Worm (Caenorhabditis elegans) whole organism, late embryonic: ENCODE measurements around the gene B0280.9.

Source experiments
- C08G9.2 ChIP-seq: sonication (generic microtip); optimal IDR thresholded peaks from 2 replicates; lab custom pipeline; 2016; ENCODE audit warnings: mild to moderate bottlenecking, missing genetic modification characterization, moderate library complexity, missing compliant biosample characterization
- C38D4.7 ChIP-seq: fragments of 200-800 bp; sonication (Bioruptor generic); optimal IDR thresholded peaks from 2 replicates; lab custom pipeline; 2018; ENCODE audit warnings: mild to moderate bottlenecking, missing genetic modification characterization, moderate library complexity, missing compliant biosample characterization
- F13H6.1 ChIP-seq: sonication (generic microtip); optimal IDR thresholded peaks from 2 replicates; lab custom pipeline; 2016; ENCODE audit warnings: missing genetic modification characterization, missing compliant biosample characterization
- K02D7.2 ChIP-seq: sonication (generic microtip); optimal IDR thresholded peaks from 2 replicates; lab custom pipeline; 2017; ENCODE audit warnings: mild to moderate bottlenecking, missing genetic modification characterization, missing compliant biosample characterization
- Y22D7AL.16 ChIP-seq: sonication (generic microtip); optimal IDR thresholded peaks from 2 replicates; lab custom pipeline; 2016; ENCODE audit warnings: missing genetic modification characterization, missing compliant biosample characterization
- ama-1 ChIP-seq: fragments of 150-350 bp; optimal IDR thresholded peaks from 2 replicates; lab custom pipeline; 2014
- ceh-18 ChIP-seq: sonication (generic microtip); optimal IDR thresholded peaks from 2 replicates; lab custom pipeline; 2016; ENCODE audit warnings: missing genetic modification characterization, missing compliant biosample characterization
- ceh-2 ChIP-seq: sonication (generic microtip); optimal IDR thresholded peaks from 2 replicates; lab custom pipeline; 2016; ENCODE audit warnings: missing genotype, missing genetic modification characterization, missing compliant biosample characterization
- che-1 ChIP-seq: sonication (generic microtip); optimal IDR thresholded peaks from 2 replicates; lab custom pipeline; 2016; ENCODE audit warnings: mild to moderate bottlenecking, missing genetic modification characterization, missing compliant biosample characterization
- dmd-4 ChIP-seq: sonication (generic microtip); optimal IDR thresholded peaks from 2 replicates; lab custom pipeline; 2016; ENCODE audit warnings: borderline replicate concordance, missing genetic modification characterization, missing compliant biosample characterization
- dve-1 ChIP-seq: sonication (generic microtip); optimal IDR thresholded peaks from 2 replicates; lab custom pipeline; 2017; ENCODE audit warnings: antibody characterized with exemption, mild to moderate bottlenecking, missing genetic modification characterization, missing compliant biosample characterization
- elt-4 ChIP-seq: sonication (generic microtip); optimal IDR thresholded peaks from 2 replicates; lab custom pipeline; 2016; ENCODE audit warnings: missing genetic modification characterization, missing compliant biosample characterization
- fkh-10 ChIP-seq: fragments of 150-350 bp; optimal IDR thresholded peaks from 2 replicates; lab custom pipeline; 2014; ENCODE audit warnings: missing biosample characterization, missing genetic modification reagents, missing genetic modification characterization
- gmeb-2 ChIP-seq: sonication (generic microtip); optimal IDR thresholded peaks from 2 replicates; lab custom pipeline; 2016; ENCODE audit warnings: missing genetic modification characterization, inconsistent platforms, missing compliant biosample characterization
- hlh-13 ChIP-seq: fragments of 200-800 bp; sonication (Bioruptor generic); optimal IDR thresholded peaks from 2 replicates; lab custom pipeline; 2018; ENCODE audit warnings: mild to moderate bottlenecking, missing genetic modification characterization, missing compliant biosample characterization
- hlh-15 ChIP-seq: sonication (generic microtip); optimal IDR thresholded peaks from 2 replicates; lab custom pipeline; 2016; ENCODE audit warnings: missing genetic modification characterization, missing compliant biosample characterization
- hlh-30 ChIP-seq: sonication (generic microtip); optimal IDR thresholded peaks from 2 replicates; lab custom pipeline; 2017; ENCODE audit warnings: antibody characterized with exemption, missing genetic modification characterization, missing compliant biosample characterization; ENCODE audit not compliant: insufficient read depth
- hlh-8 ChIP-seq: sonication (generic microtip); optimal IDR thresholded peaks from 2 replicates; lab custom pipeline; 2016; ENCODE audit warnings: missing genotype, missing genetic modification characterization, missing compliant biosample characterization
- lin-11 ChIP-seq: fragments of 200-800 bp; sonication (Bioruptor generic); optimal IDR thresholded peaks from 2 replicates; lab custom pipeline; 2018; ENCODE audit warnings: mild to moderate bottlenecking, missing genetic modification characterization, missing compliant biosample characterization
- mec-3 ChIP-seq: sonication (generic microtip); optimal IDR thresholded peaks from 2 replicates; lab custom pipeline; 2016; ENCODE audit warnings: borderline replicate concordance, missing genetic modification characterization, missing compliant biosample characterization
- nfya-1 ChIP-seq: sonication (generic microtip); optimal IDR thresholded peaks from 2 replicates; lab custom pipeline; 2017; ENCODE audit warnings: missing genetic modification characterization, mild to moderate bottlenecking, missing compliant biosample characterization, antibody characterized with exemption, moderate library complexity
- nhr-11 ChIP-seq: fragments of 150-350 bp; optimal IDR thresholded peaks from 2 replicates; lab custom pipeline; 2014; ENCODE audit warnings: missing biosample characterization, missing genetic modification characterization
- pag-3 ChIP-seq: sonication (generic microtip); optimal IDR thresholded peaks from 2 replicates; lab custom pipeline; 2016; ENCODE audit warnings: missing compliant biosample characterization, missing genetic modification characterization, borderline replicate concordance
- pat-9 ChIP-seq: fragments of 200-800 bp; sonication (Bioruptor generic); optimal IDR thresholded peaks from 2 replicates; lab custom pipeline; 2018; ENCODE audit warnings: mild to moderate bottlenecking, missing genetic modification characterization, moderate library complexity, missing compliant biosample characterization
- pax-1 ChIP-seq: fragments of 150-350 bp; optimal IDR thresholded peaks from 2 replicates; lab custom pipeline; 2014; ENCODE audit warnings: missing biosample characterization, missing genetic modification characterization
- pha-2 ChIP-seq: sonication (generic microtip); optimal IDR thresholded peaks from 2 replicates; lab custom pipeline; 2017; ENCODE audit warnings: mild to moderate bottlenecking, missing genetic modification characterization, missing compliant biosample characterization
- pros-1 ChIP-seq: fragments of 150-350 bp; optimal IDR thresholded peaks from 2 replicates; lab custom pipeline; 2014; ENCODE audit warnings: missing biosample characterization, missing genetic modification reagents, missing genetic modification characterization
- ref-2 ChIP-seq: sonication (generic microtip); optimal IDR thresholded peaks from 2 replicates; lab custom pipeline; 2016; ENCODE audit warnings: missing genetic modification characterization, missing compliant biosample characterization
- rnt-1 ChIP-seq: sonication (generic microtip); optimal IDR thresholded peaks from 2 replicates; lab custom pipeline; 2016; ENCODE audit warnings: missing genetic modification characterization, missing compliant biosample characterization
- syd-9 ChIP-seq: sonication (generic microtip); optimal IDR thresholded peaks from 2 replicates; lab custom pipeline; 2016; ENCODE audit warnings: mild to moderate bottlenecking, missing genetic modification characterization, moderate library complexity, missing compliant biosample characterization
- unc-3 ChIP-seq, 2 experiments: fragments of 200-800 bp in 1 of 2; sonication (Bioruptor generic) in 1 of 2; sonication (generic microtip) in 1 of 2; conservative IDR thresholded peaks in 1 of 2; optimal IDR thresholded peaks in 1 of 2; 2 replicates each; pipeline versions ENCODE4 v1.3.6 to Lab custom; 2016 to 2022; ENCODE audit warnings: missing compliant biosample characterization in 2 of 2, missing genetic modification characterization in 2 of 2, missing genetic modification reagents in 1 of 2
- unc-55 ChIP-seq: sonication (generic microtip); optimal IDR thresholded peaks from 2 replicates; lab custom pipeline; 2017; ENCODE audit warnings: missing biosample characterization, missing genetic modification reagents, missing genetic modification characterization

B0280.9 gene

DNA sequence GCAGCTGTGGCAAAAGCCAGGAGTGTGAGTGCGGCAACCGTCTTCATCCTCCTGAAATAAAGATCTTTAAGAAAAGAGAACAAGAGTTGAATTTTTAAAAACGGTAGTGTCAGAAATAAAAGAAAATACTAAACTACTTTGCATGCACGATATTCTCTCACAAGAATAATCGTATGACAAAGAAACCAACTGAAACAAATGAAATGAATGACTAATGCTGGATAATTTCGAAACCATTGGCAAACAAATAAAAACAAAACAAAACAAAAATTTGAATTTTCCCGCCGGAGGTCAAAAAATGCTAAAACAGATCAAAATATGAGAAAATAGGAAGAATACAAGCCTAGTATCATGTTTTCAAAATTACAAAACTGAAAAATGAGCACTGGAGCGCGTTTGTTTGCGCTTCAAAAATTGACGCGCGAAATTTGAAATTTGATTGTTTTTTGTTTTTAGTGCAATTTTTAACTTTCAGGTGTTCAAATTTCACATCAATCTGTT, 18.7 kb downstream of the B0280.9 start, which contains the start of gene cpg-2:
TSS of gene cpg-2 (minus strand) at position 51 of the 501 bp plus-strand sequence.
- TF ChIP-seq unc-55 (GFP tag; lab: Kevin White, UChicago), result no peak
- TF ChIP-seq elt-4 (tag; lab: Kevin White, UChicago), result no peak
- no peak for TF ChIP-seq ceh-18 (tag; lab: Kevin White, UChicago)
- TF ChIP-seq mec-3 (tag; lab: Kevin White, UChicago), result no peak
- TF ChIP-seq ama-1 (lab: Kevin White, UChicago), result no peak
- TF ChIP-seq hlh-30 (tag; lab: Kevin White, UChicago), result no peak
- TF ChIP-seq pha-2 (tag; lab: Kevin White, UChicago), result no peak
- TF ChIP-seq, all 69 proteins: peak for 0

DNA sequence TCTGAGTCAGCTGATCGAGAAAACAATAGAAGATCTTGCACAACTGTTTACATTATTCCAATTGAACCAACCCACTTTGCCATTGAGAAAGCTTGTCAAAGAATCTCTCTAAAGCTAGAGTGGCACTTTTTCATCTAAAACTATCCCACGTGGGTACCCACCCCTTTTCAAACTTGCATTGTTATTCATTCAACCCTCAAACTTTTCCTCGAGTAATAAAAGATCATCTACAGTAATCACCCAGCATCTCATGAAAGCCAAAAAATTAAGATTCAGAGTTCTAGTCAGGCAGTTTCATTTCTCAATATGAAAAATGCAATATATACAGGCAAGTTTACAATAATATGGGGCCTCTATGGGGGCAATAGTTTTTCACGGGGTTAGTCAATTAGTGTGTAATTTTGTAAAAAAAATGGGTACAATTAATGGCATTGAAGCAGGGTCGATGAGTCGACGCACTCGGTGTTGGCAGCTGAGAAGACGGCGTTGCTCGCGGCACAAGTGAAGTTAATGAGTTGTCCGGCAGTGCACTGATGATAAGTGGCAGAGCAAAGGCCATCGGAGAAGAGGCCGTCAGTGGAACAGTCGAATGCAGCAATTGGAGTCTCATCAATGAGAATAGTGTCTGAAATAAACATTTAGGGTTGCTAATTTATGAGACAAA, 20.7 kb downstream of the B0280.9 start:
- no peak for TF ChIP-seq dve-1
- no peak for TF ChIP-seq ama-1 (lab: Kevin White, UChicago)
- no peak for TF ChIP-seq mec-3 (tag; lab: Kevin White, UChicago)
- TF ChIP-seq pag-3 (tag; lab: Kevin White, UChicago), result no peak
- no peak for TF ChIP-seq nhr-11 (tag; lab: Kevin White, UChicago)
- no peak for TF ChIP-seq rnt-1

DNA sequence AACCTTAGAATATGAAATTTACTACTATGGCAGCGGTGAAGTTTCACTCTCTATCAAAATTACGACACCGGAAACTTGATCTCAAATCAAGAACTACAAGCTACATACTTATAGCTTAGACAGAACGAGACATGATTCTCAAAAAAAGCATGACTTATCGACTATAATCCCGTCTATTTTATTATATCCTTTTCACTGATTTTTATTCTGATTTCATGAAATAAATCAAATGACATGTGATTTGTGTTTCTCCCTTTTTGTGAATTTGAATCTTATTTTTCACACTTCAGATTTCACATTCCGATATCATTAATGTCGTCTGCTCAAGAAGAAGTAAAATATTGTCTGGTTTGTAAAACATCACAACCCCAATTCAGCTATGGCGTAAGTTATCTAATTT, 22.7 kb downstream of the B0280.9 start, which contains the start of gene ZK418.11:
TSS of gene ZK418.11 (plus strand) at position 289 of the 400 bp plus-strand sequence.
- no peak for TF ChIP-seq Y22D7AL.16
- no peak for TF ChIP-seq pax-1
- TF ChIP-seq C08G9.2 (tag; lab: Kevin White, UChicago), result no peak
- TF ChIP-seq gmeb-2 (tag; lab: Kevin White, UChicago), result no peak

DNA sequence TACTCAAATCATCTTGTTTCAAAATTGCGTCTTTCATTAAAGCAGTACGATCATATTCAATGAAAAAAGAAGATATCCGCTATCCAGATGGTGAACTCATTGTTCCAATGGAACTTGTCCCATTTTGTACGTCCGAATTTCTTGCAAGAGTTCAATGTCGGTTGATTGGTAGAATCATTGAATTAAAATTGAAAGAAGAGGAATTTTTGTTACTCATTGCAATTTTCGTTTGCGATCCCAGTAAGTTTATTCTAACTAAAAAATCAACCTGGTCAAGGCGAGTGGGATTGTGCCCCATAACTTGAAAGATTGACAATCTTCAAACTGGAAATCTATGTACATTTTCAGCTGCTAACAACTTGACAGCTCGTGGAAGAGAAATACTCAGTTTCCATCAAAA, 26.2 kb downstream of the B0280.9 start:
- TF ChIP-seq hlh-13 (no peak), syd-9 (tag; lab: Kevin White, UChicago) (no peak), nfya-1 (no peak), pros-1 (tag; lab: Kevin White, UChicago) (no peak), C38D4.7 (no peak), che-1 (no peak), K02D7.2 (no peak), hlh-15 (no peak), ama-1 (lab: Kevin White, UChicago) (no peak), pax-1 (no peak)
- TF ChIP-seq, all 69 proteins: peak for 0

DNA sequence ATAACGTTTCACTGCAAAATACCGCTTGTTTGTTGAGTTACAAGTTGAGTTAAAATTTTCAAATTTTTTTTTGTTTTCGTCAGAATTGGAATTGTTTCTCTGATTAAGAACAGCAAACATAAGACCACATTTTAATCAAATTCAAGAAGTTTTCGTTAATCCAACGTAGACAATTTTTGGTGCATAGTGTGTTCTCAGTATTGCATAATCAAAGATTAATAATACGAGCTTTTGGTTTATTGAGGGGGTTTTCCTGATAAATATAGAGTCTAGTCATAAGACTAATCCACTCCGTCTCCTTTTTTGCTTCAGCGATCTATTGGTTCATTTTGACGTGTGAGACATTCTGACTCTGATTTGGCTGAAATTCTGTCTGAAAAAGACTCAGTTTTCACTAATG, 27.5 kb downstream of the B0280.9 start, which contains the start of gene nhr-9:
TSS of gene nhr-9 (plus strand) at position 307 of the 400 bp plus-strand sequence.
- no peak for TF ChIP-seq dmd-4
- TF ChIP-seq F13H6.1 (tag; lab: Kevin White, UChicago), result no peak
- no peak for TF ChIP-seq hlh-8 (tag; lab: Kevin White, UChicago)
- no peak for TF ChIP-seq lin-11 (tag; lab: Kevin White, UChicago)
- no peak for TF ChIP-seq unc-3 (GFP tag; conservative IDR thresholded peaks at IDR 0.05; lab: Robert Waterston, UW)
- TF ChIP-seq unc-3 (tag; optimal IDR thresholded peaks at IDR 0.05; lab: Kevin White, UChicago), result no peak
- no peak for TF ChIP-seq ceh-2
- TF ChIP-seq ref-2 (tag; lab: Kevin White, UChicago), result no peak
- TF ChIP-seq fkh-10, result no peak
- TF ChIP-seq ama-1 (lab: Kevin White, UChicago), result no peak
- no peak for TF ChIP-seq pat-9 (tag; lab: Kevin White, UChicago)
- no peak for TF ChIP-seq K02D7.2
- no peak for TF ChIP-seq pag-3 (tag; lab: Kevin White, UChicago)
